Worm (Caenorhabditis elegans): ENCODE measurements around the gene clec-74.

DNA sequence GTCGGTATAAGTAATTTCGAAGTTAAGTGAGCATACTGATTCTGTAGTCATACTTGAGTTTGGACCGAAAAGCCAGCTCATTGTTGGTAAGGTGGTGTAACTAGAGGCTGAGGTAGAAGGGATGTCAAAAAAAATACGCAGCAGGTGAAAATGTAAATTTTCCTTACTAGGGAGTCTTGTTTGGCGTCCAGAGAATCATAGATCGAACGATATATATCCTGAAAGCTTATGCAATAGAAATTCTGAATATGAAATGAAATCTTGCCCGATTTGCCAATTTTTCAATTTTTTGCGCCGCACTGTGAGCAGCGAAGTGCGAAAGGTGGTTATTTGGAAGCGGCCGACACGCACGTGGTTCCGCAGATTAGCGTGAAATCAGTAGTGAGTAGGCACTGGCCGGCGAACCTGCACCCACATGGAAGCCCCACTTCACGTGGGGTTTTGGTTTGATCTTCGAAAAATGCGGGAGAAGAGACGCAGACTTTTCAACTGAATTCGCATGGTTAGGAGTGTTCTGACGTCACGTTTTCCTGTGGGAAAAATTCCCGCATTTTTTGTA lies 21.2 kb downstream of the clec-74 start, which contains the start of gene srh-220:
- TF ChIP-seq xnd-1 (tag; optimal IDR thresholded peaks at IDR 0.05) (no peak), rec-8 (tag; optimal IDR thresholded peaks at IDR 0.05) (no peak), B0336.3 (GFP tag; IDR thresholded peaks at IDR 0.05) (no peak), ets-4 (GFP tag; optimal IDR thresholded peaks at IDR 0.05) (no peak), attf-6 (GFP tag; IDR thresholded peaks at IDR 0.05) (no peak), C06A6.2 (GFP tag; conservative IDR thresholded peaks at IDR 0.05) (no peak), F49E8.2 (tag; optimal IDR thresholded peaks at IDR 0.05; ENCODE audit: insufficient read depth) (no peak)
